Fruit fly (Drosophila melanogaster) whole organism, embryonic: ENCODE measurements around the gene CAH3.

Experiments used
- Abd-B ChIP-seq: fragments of 200-800 bp; sonication (Bioruptor generic); optimal IDR thresholded peaks from 2 replicates; lab custom pipeline; 2018; ENCODE audit warnings: missing biosample characterization, mild to moderate bottlenecking, missing genetic modification characterization, moderate library complexity
- Asciz ChIP-seq: fragments of 200-800 bp; sonication (Bioruptor generic); optimal IDR thresholded peaks from 2 replicates; lab custom pipeline; 2017; ENCODE audit warnings: missing biosample characterization, mild to moderate bottlenecking, missing genetic modification characterization, missing genetic modification reagents
- Awh ChIP-seq: fragments of 200-800 bp; sonication (Bioruptor generic); IDR thresholded peaks from 2 replicates; pipeline ENCODE4, ENCODE4 v1.3.6; 2022; ENCODE audit warnings: missing biosample characterization, missing genetic modification characterization
- CG10267 ChIP-seq: fragments of 200-800 bp; sonication (Bioruptor generic); optimal IDR thresholded peaks from 2 replicates; lab custom pipeline; 2018; ENCODE audit warnings: missing biosample characterization, mild to moderate bottlenecking, missing genetic modification characterization, moderate library complexity
- CG10366 ChIP-seq: fragments of 200-800 bp; sonication (Bioruptor generic); IDR thresholded peaks from 2 replicates; pipeline ENCODE4 v1.3.6; 2022; ENCODE audit warnings: missing biosample characterization, missing genetic modification characterization
- CG10979 ChIP-seq: fragments of 200-800 bp; sonication (Bioruptor generic); optimal IDR thresholded peaks from 2 replicates; lab custom pipeline; 2018; ENCODE audit warnings: missing biosample characterization, mild to moderate bottlenecking, missing genetic modification characterization, moderate library complexity
- CG11093 ChIP-seq: fragments of 200-800 bp; sonication (Bioruptor generic); IDR thresholded peaks from 3 replicates; pipeline ENCODE4 v1.3.6; 2022; ENCODE audit warnings: missing biosample characterization, missing genetic modification characterization
- CG11398 ChIP-seq: fragments of 200-800 bp; sonication (Bioruptor generic); optimal IDR thresholded peaks from 2 replicates; lab custom pipeline; 2016; ENCODE audit warnings: missing biosample characterization, missing genetic modification characterization
- CG13894 ChIP-seq: fragments of 200-800 bp; sonication (Bioruptor generic); optimal IDR thresholded peaks from 3 replicates; lab custom pipeline; 2018; ENCODE audit warnings: missing biosample characterization, mild to moderate bottlenecking, missing genetic modification characterization, moderate library complexity
- CG15601 ChIP-seq: fragments of 200-800 bp; sonication (Bioruptor generic); optimal IDR thresholded peaks from 3 replicates; lab custom pipeline; 2019; ENCODE audit warnings: missing biosample characterization, mild to moderate bottlenecking, missing genetic modification characterization, moderate library complexity
- CG15696 ChIP-seq: fragments of 200-800 bp; sonication (Bioruptor generic); optimal IDR thresholded peaks from 2 replicates; lab custom pipeline; 2019; ENCODE audit warnings: missing biosample characterization, mild to moderate bottlenecking, missing genetic modification characterization, moderate library complexity
- CG1602 ChIP-seq: fragments of 200-800 bp; sonication (Bioruptor generic); optimal IDR thresholded peaks from 3 replicates; lab custom pipeline; 2016; ENCODE audit warnings: missing biosample characterization, missing genetic modification characterization
- CG1647 ChIP-seq: fragments of 200-800 bp; sonication (Bioruptor generic); optimal IDR thresholded peaks from 3 replicates; lab custom pipeline; 2016; ENCODE audit warnings: missing biosample characterization, missing genetic modification characterization
- CG2199 ChIP-seq: fragments of 200-800 bp; sonication (Bioruptor generic); IDR thresholded peaks from 3 replicates; pipeline ENCODE4 v1.3.6; 2022; ENCODE audit warnings: missing biosample characterization, missing genetic modification characterization
- CG2712 ChIP-seq: fragments of 200-800 bp; optimal IDR thresholded peaks from 3 replicates; lab custom pipeline; 2019; ENCODE audit warnings: missing biosample characterization, mild to moderate bottlenecking, missing genetic modification characterization, moderate library complexity
- CG2875 ChIP-seq: fragments of 200-800 bp; sonication (Bioruptor generic); optimal IDR thresholded peaks from 2 replicates; lab custom pipeline; 2017; ENCODE audit warnings: missing biosample characterization, mild to moderate bottlenecking, missing genetic modification characterization, missing genetic modification reagents
- CG33557 ChIP-seq: fragments of 200-800 bp; sonication (Bioruptor generic); optimal IDR thresholded peaks from 2 replicates; lab custom pipeline; 2019; ENCODE audit warnings: missing biosample characterization, mild to moderate bottlenecking, missing genetic modification characterization, moderate library complexity
- CG7357 ChIP-seq: fragments of 200-800 bp; sonication (Bioruptor generic); IDR thresholded peaks from 3 replicates; pipeline ENCODE4 v1.3.6; 2022; ENCODE audit warnings: missing biosample characterization, missing genetic modification characterization
- CG9609 ChIP-seq: fragments of 200-800 bp; sonication (Bioruptor generic); optimal IDR thresholded peaks from 3 replicates; lab custom pipeline; 2016; ENCODE audit warnings: missing biosample characterization, missing genetic modification characterization
- CkIIα-i1 ChIP-seq: fragments of 200-800 bp; sonication (Bioruptor generic); IDR thresholded peaks from 2 replicates; pipeline ENCODE4 v1.3.6; 2022; ENCODE audit warnings: missing biosample characterization, missing genetic modification characterization
- E2f1 ChIP-seq: fragments of 200-800 bp; sonication (Bioruptor generic); IDR thresholded peaks from 2 replicates; pipeline ENCODE4 v1.3.6; 2022; ENCODE audit warnings: missing biosample characterization, missing genetic modification characterization
- Ets65A ChIP-seq: fragments of 200-800 bp; sonication (Bioruptor generic); peaks from one replicate; lab custom pipeline; 2016; ENCODE audit warnings: missing biosample characterization, missing genetic modification characterization
- Hsf ChIP-seq: fragments of 200-800 bp; sonication (Bioruptor generic); optimal IDR thresholded peaks from 3 replicates; lab custom pipeline; 2016; ENCODE audit warnings: missing biosample characterization, missing genetic modification characterization
- Lhr ChIP-seq: fragments of 200-800 bp; sonication (Bioruptor generic); optimal IDR thresholded peaks from 3 replicates; lab custom pipeline; 2017; ENCODE audit warnings: mild to moderate bottlenecking, missing biosample characterization, missing genetic modification reagents, missing genetic modification characterization
- Nf-YB ChIP-seq: fragments of 200-800 bp; sonication (Bioruptor generic); optimal IDR thresholded peaks from 3 replicates; lab custom pipeline; 2019; ENCODE audit warnings: missing biosample characterization, mild to moderate bottlenecking, missing genetic modification characterization, moderate library complexity
- PHDP ChIP-seq: fragments of 200-800 bp; sonication (Bioruptor generic); optimal IDR thresholded peaks from 3 replicates; lab custom pipeline; 2018; ENCODE audit warnings: missing biosample characterization, mild to moderate bottlenecking, missing genetic modification characterization, moderate library complexity
- Stat92E ChIP-seq, 3 experiments: fragments of >200 bp in 2 of 3; fragments of 200-800 bp in 1 of 3; sonication (Bioruptor generic) in 1 of 3; optimal IDR thresholded peaks; 2 replicates each; lab custom pipeline; 2017 to 2019; ENCODE audit warnings: missing biosample characterization in 3 of 3, missing genetic modification characterization in 3 of 3, mild to moderate bottlenecking in 1 of 3, moderate library complexity in 1 of 3
- ab ChIP-seq: fragments of 200-800 bp; sonication (Bioruptor generic); optimal IDR thresholded peaks from 2 replicates; lab custom pipeline; 2016; ENCODE audit warnings: missing biosample characterization, missing genetic modification characterization
- abd-A ChIP-seq: fragments of 200-800 bp; sonication (Bioruptor generic); optimal IDR thresholded peaks from 3 replicates; lab custom pipeline; 2019; ENCODE audit warnings: missing biosample characterization, mild to moderate bottlenecking, missing genetic modification characterization, moderate library complexity
- bsh ChIP-seq, 2 experiments: fragments of 200-800 bp; sonication (Bioruptor generic); optimal IDR thresholded peaks; 2 replicates each; lab custom pipeline; 2017 to 2018; ENCODE audit warnings: mild to moderate bottlenecking in 2 of 2, missing biosample characterization in 2 of 2, missing genetic modification characterization in 2 of 2, moderate library complexity in 1 of 2
- croc ChIP-seq: fragments of 200-800 bp; sonication (Bioruptor generic); conservative IDR thresholded peaks from 3 replicates; pipeline ENCODE4 v1.3.6; 2022; ENCODE audit warnings: missing biosample characterization, missing genetic modification characterization
- dan ChIP-seq: fragments of 200-800 bp; sonication (Bioruptor generic); IDR thresholded peaks from 2 replicates; pipeline ENCODE4 v1.3.6; 2022; ENCODE audit warnings: missing biosample characterization, missing genetic modification characterization
- esg ChIP-seq: fragments of 200-800 bp; sonication (Bioruptor generic); conservative IDR thresholded peaks from 2 replicates; pipeline ENCODE4 v1.3.6; 2022; ENCODE audit warnings: missing biosample characterization, missing genetic modification characterization
- ewg ChIP-seq: fragments of 200-800 bp; sonication (Bioruptor generic); optimal IDR thresholded peaks from 3 replicates; lab custom pipeline; 2017; ENCODE audit warnings: mild to moderate bottlenecking, missing biosample characterization, missing genetic modification reagents, missing genetic modification characterization
- fd96Cb ChIP-seq: fragments of 200-800 bp; sonication (Bioruptor generic); optimal IDR thresholded peaks from 2 replicates; lab custom pipeline; 2018; ENCODE audit warnings: missing biosample characterization, mild to moderate bottlenecking, missing genetic modification characterization, moderate library complexity
- gem ChIP-seq: fragments of 200-800 bp; sonication (Bioruptor generic); optimal IDR thresholded peaks from 2 replicates; lab custom pipeline; 2019; ENCODE audit warnings: missing biosample characterization, mild to moderate bottlenecking, missing genetic modification characterization, moderate library complexity
- grau ChIP-seq: fragments of 200-800 bp; optimal IDR thresholded peaks from 3 replicates; lab custom pipeline; 2019; ENCODE audit warnings: missing biosample characterization, mild to moderate bottlenecking, missing genetic modification characterization, moderate library complexity
- jigr1 ChIP-seq: fragments of 200-800 bp; sonication (Bioruptor generic); IDR thresholded peaks from 3 replicates; pipeline ENCODE4 v1.3.6; 2022; ENCODE audit warnings: missing biosample characterization, missing genetic modification characterization
- jumu ChIP-seq: fragments of 200-800 bp; sonication (Bioruptor generic); optimal IDR thresholded peaks from 3 replicates; lab custom pipeline; 2016; ENCODE audit warnings: missing biosample characterization, missing genetic modification characterization
- lmd ChIP-seq: fragments of 200-800 bp; sonication (Bioruptor generic); IDR thresholded peaks from 2 replicates; pipeline ENCODE4 v1.3.6; 2022; ENCODE audit warnings: missing biosample characterization, missing genetic modification characterization
- pan ChIP-seq, 4 experiments: fragments of >200 bp in 3 of 4; fragments of 200-800 bp in 1 of 4; sonication (Bioruptor generic) in 1 of 4; optimal IDR thresholded peaks in 3 of 4; IDR thresholded peaks in 1 of 4; 2 replicates each; pipeline versions ENCODE4 v1.3.6 to Lab custom; 2017 to 2022; ENCODE audit warnings: missing biosample characterization in 2 of 4, missing genetic modification characterization in 2 of 4, mixed read lengths in 1 of 4
- repo ChIP-seq: fragments of 200-800 bp; sonication (Bioruptor generic); optimal IDR thresholded peaks from 2 replicates; lab custom pipeline; 2016; ENCODE audit warnings: missing biosample characterization, missing genetic modification characterization
- sim ChIP-seq: fragments of 200-800 bp; sonication (Bioruptor generic); IDR thresholded peaks from 2 replicates; pipeline ENCODE4 v1.3.6; 2022; ENCODE audit warnings: missing biosample characterization, missing genetic modification characterization
- sisA ChIP-seq: fragments of 200-800 bp; sonication (Bioruptor generic); IDR thresholded peaks from 2 replicates; pipeline ENCODE4 v1.3.6; 2022; ENCODE audit warnings: missing biosample characterization, missing genetic modification characterization
- slou ChIP-seq: fragments of 200-800 bp; sonication (Bioruptor generic); optimal IDR thresholded peaks from 3 replicates; lab custom pipeline; 2016; ENCODE audit warnings: missing biosample characterization, missing genetic modification characterization
- ssp ChIP-seq: fragments of 200-800 bp; sonication (Bioruptor generic); IDR thresholded peaks from 2 replicates; pipeline ENCODE4 v1.3.6; 2022; ENCODE audit warnings: missing biosample characterization, missing genetic modification characterization
- vvl ChIP-seq: fragments of 200-800 bp; sonication (Bioruptor generic); IDR thresholded peaks from 2 replicates; pipeline ENCODE4 v1.3.6; 2022; ENCODE audit warnings: missing biosample characterization, missing genetic modification characterization

CAH3 gene

dm6 chrX:8671348-8672298, 9.4 kb upstream of the CAH3 start (continued):
- TF ChIP-seq Stat92E (GFP tag; optimal IDR thresholded peaks at IDR 0.05; lab: Kevin White, UChicago): no peak
- TF ChIP-seq CG1647: no peak
- no peak for TF ChIP-seq Asciz (GFP tag; lab: Kevin White, UChicago)
- peak; percentile 7 for TF ChIP-seq CG2875
- TF ChIP-seq pan (optimal IDR thresholded peaks at IDR 0.05; lab: Kevin White, UChicago): peak in 1 of 2 experiments; percentile 8
- no peak for TF ChIP-seq pan (GFP tag; optimal IDR thresholded peaks at IDR 0.05 in 1 of 2, IDR thresholded peaks at IDR 0.05 in 1 of 2)
- TF ChIP-seq CG15696 (tag; lab: Kevin White, UChicago): peak; percentile 50
- TF ChIP-seq E2f1 (GFP tag; lab: Robert Waterston, UW): peak; percentile 51
- TF ChIP-seq dan (GFP tag; lab: Robert Waterston, UW): peak; percentile 55; the same call in 1 of the 2 replicates
- TF ChIP-seq CG11398 (GFP tag; lab: Kevin White, UChicago): no peak
- TF ChIP-seq CG2712: peak; percentile 78
- peak; percentile 84 for TF ChIP-seq Awh (GFP tag; lab: Robert Waterston, UW)
- TF ChIP-seq PHDP (tag; lab: Kevin White, UChicago): peak; percentile 4
- TF ChIP-seq CG33557 (GFP tag; lab: Kevin White, UChicago): peak; percentile 67
- TF ChIP-seq Ets65A: no peak
- peak; percentile 80 for TF ChIP-seq vvl (GFP tag; lab: Robert Waterston, UW)
- TF ChIP-seq CkIIα-i1: no peak
- peak; percentile 35 for TF ChIP-seq ewg
- TF ChIP-seq CG9609 (GFP tag; lab: Kevin White, UChicago): peak; percentile 29
- peak; percentile 32 for TF ChIP-seq grau (tag; lab: Kevin White, UChicago)
- no peak for TF ChIP-seq repo (GFP tag; lab: Kevin White, UChicago)
- TF ChIP-seq abd-A: peak; percentile 3
- peak; percentile 32 for TF ChIP-seq Hsf (GFP tag; lab: Kevin White, UChicago)
- peak in 1 of 2 experiments; percentile 56 for TF ChIP-seq bsh (GFP tag; optimal IDR thresholded peaks at IDR 0.05; lab: Kevin White, UChicago)
- TF ChIP-seq CG1602 (GFP tag; lab: Kevin White, UChicago): peak; percentile 14
- peak; percentile 62 for TF ChIP-seq gem
- peak; percentile 14 for TF ChIP-seq Lhr
- peak; percentile 42 for TF ChIP-seq fd96Cb (tag; lab: Kevin White, UChicago)
- TF ChIP-seq jigr1 (GFP tag; lab: Robert Waterston, UW): no peak
- TF ChIP-seq CG10979 (tag; lab: Kevin White, UChicago): peak; percentile 73
- TF ChIP-seq ssp (GFP tag; lab: Robert Waterston, UW): peak; percentile 32; the same call in 1 of the 2 replicates
- TF ChIP-seq CG2199: peak; percentile 28; the same call in 1 of the 3 replicates
- TF ChIP-seq CG7357 (GFP tag; lab: Robert Waterston, UW): 0 out of 3 replicates have a peak, but pooled peaks have one; percentile 33
- TF ChIP-seq esg (GFP tag; lab: Robert Waterston, UW): peak; percentile 58
- no peak for TF ChIP-seq Nf-YB
- TF ChIP-seq CG10267 (tag; lab: Kevin White, UChicago): peak; percentile 55
- peak; percentile 57 for TF ChIP-seq lmd (GFP tag; lab: Robert Waterston, UW)
- TF ChIP-seq sim (GFP tag; lab: Robert Waterston, UW): 0 out of 2 replicates have a peak, but pooled peaks have one; percentile 9
- TF ChIP-seq slou (GFP tag; lab: Kevin White, UChicago): no peak
- TF ChIP-seq jumu (GFP tag; lab: Kevin White, UChicago): peak; percentile 5
- TF ChIP-seq Abd-B (GFP tag; lab: Kevin White, UChicago): peak; percentile 49
- TF ChIP-seq CG11093 (GFP tag; lab: Robert Waterston, UW): peak; percentile 65; the same call in 2 of the 3 replicates
- peak; percentile 65 for TF ChIP-seq sisA (GFP tag; lab: Robert Waterston, UW)
- TF ChIP-seq CG13894 (tag; lab: Kevin White, UChicago): no peak
- TF ChIP-seq CG10366 (GFP tag; lab: Robert Waterston, UW): peak; percentile 60; the same call in 1 of the 2 replicates
- TF ChIP-seq CG15601 (tag; lab: Kevin White, UChicago): peak; percentile 26
- no peak for TF ChIP-seq ab
- peak; percentile 59 for TF ChIP-seq croc (GFP tag; lab: Robert Waterston, UW)
